Worm (Caenorhabditis elegans) whole organism, young adult: ENCODE data around the gene F19H6.4.

Experiments
- ama-1 ChIP-seq, 3 experiments: fragments of 150-350 bp in 1 of 3; sonication (generic microtip) in 2 of 3; optimal IDR thresholded peaks; 2 replicates each; lab custom pipeline; 2014 to 2018; ENCODE audit warnings: missing biosample characterization in 2 of 3, missing genetic modification characterization in 2 of 3, missing genetic modification reagents in 2 of 3
- ccch-3 ChIP-seq: fragments of 200-800 bp; sonication (Bioruptor generic); optimal IDR thresholded peaks from 2 replicates; lab custom pipeline; 2018; ENCODE audit warnings: mild to moderate bottlenecking, missing genetic modification characterization, missing compliant biosample characterization
- ceh-40 ChIP-seq: fragments of 200-800 bp; sonication (Bioruptor generic); IDR thresholded peaks from 2 replicates; pipeline ENCODE4 v1.3.6; 2022; ENCODE audit warnings: missing genetic modification characterization, missing compliant biosample characterization
- hmg-20 ChIP-seq: fragments of 200-800 bp; sonication (Bioruptor generic); IDR thresholded peaks from 2 replicates; pipeline ENCODE4 v1.3.6; 2022; ENCODE audit warnings: missing genetic modification reagents, missing genetic modification characterization, missing compliant biosample characterization
- lin-26 ChIP-seq: fragments of 200-800 bp; sonication (Bioruptor generic); IDR thresholded peaks from 2 replicates; pipeline ENCODE4 v1.3.6; 2022; ENCODE audit warnings: missing genetic modification reagents, missing genetic modification characterization, missing compliant biosample characterization
- madf-6 ChIP-seq: fragments of 200-800 bp; sonication (Bioruptor generic); IDR thresholded peaks from 2 replicates; pipeline ENCODE4 v1.3.6; 2022; ENCODE audit warnings: missing genetic modification reagents, missing genetic modification characterization, missing compliant biosample characterization
- mcd-1 ChIP-seq: fragments of 200-800 bp; sonication (Bioruptor generic); IDR thresholded peaks from 2 replicates; pipeline ENCODE4 v1.3.6; 2022; ENCODE audit warnings: missing genetic modification reagents, missing genetic modification characterization, missing compliant biosample characterization
- pha-4 ChIP-seq: fragments of 150-350 bp; sonication (generic microtip); optimal IDR thresholded peaks from 2 replicates; lab custom pipeline; 2014; ENCODE audit warnings: missing biosample characterization, missing genetic modification reagents, missing genetic modification characterization
- snpc-4 ChIP-seq, 5 experiments: fragments of 150-350 bp in 1 of 5; sonication (generic microtip) in 4 of 5; optimal IDR thresholded peaks; 2 replicates each; lab custom pipeline; 2014 to 2018; ENCODE audit warnings: missing genetic modification characterization in 5 of 5, missing biosample characterization in 3 of 5, antibody characterized with exemption in 2 of 5, mild to moderate bottlenecking in 2 of 5, missing compliant biosample characterization in 2 of 5, missing genotype in 2 of 5, moderate library complexity in 2 of 5, missing genetic modification reagents in 1 of 5

- no peak for TF ChIP-seq ccch-3 (GFP tag; lab: Kevin White, UChicago)
- TF ChIP-seq madf-6 (GFP tag; lab: Robert Waterston, UW), result no peak
- TF ChIP-seq pha-4 (tag; lab: Kevin White, UChicago), result no peak
- TF ChIP-seq lin-26 (GFP tag; lab: Robert Waterston, UW), result no peak
- TF ChIP-seq snpc-4 (GFP tag; optimal IDR thresholded peaks at IDR 0.05; lab: Kevin White, UChicago), result no peak
- no peak for TF ChIP-seq snpc-4 (tag; optimal IDR thresholded peaks at IDR 0.05; lab: Kevin White, UChicago)
- no peak for TF ChIP-seq mcd-1 (GFP tag; lab: Robert Waterston, UW)
- TF ChIP-seq ceh-40 (GFP tag; lab: Robert Waterston, UW), result no peak
- no peak for TF ChIP-seq ama-1 (optimal IDR thresholded peaks at IDR 0.05; lab: Kevin White, UChicago)
- no peak for TF ChIP-seq ama-1 (GFP tag; optimal IDR thresholded peaks at IDR 0.05; lab: Kevin White, UChicago)
- TF ChIP-seq hmg-20 (GFP tag; lab: Robert Waterston, UW), result no peak
Measured at ce11 chrX:12371321-12371720, 5.8 kb downstream of the F19H6.4 start, which contains the start of gene rif-1.2.
